Fruit fly (Drosophila melanogaster) whole organism: ENCODE results near the gene Faa.

Experiments used
- CG8478 ChIP-seq: fragments of >200 bp; optimal IDR thresholded peaks from 2 replicates; lab custom pipeline; 2018; ENCODE audit warnings: inconsistent platforms
- Dll ChIP-seq: fragments of >200 bp; optimal IDR thresholded peaks from 2 replicates; lab custom pipeline; 2017
- EcR ChIP-seq, 2 experiments: fragments of >200 bp; optimal IDR thresholded peaks; 2 replicates each; lab custom pipeline; 2017; ENCODE audit warnings: missing biosample characterization in 2 of 2, missing genetic modification characterization in 2 of 2, missing genetic modification reagents in 2 of 2
- pan ChIP-seq: fragments of >200 bp; optimal IDR thresholded peaks from 2 replicates; lab custom pipeline; 2017
- psq ChIP-seq: fragments of >200 bp; optimal IDR thresholded peaks from 2 replicates; lab custom pipeline; 2017
- usp ChIP-seq: fragments of >200 bp; optimal IDR thresholded peaks from 2 replicates; lab custom pipeline; 2017; ENCODE audit warnings: missing biosample characterization, missing genetic modification characterization, mixed read lengths

- TF ChIP-seq psq = no peak
- TF ChIP-seq usp (GFP tag; lab: Kevin White, UChicago) = no peak
- no peak for TF ChIP-seq pan (lab: Kevin White, UChicago)
- TF ChIP-seq Dll = no peak
- TF ChIP-seq CG8478 = no peak
- no peak for TF ChIP-seq EcR (GFP tag; optimal IDR thresholded peaks at IDR 0.05; lab: Kevin White, UChicago)
Measured at dm6 chr3L:4061921-4062474, 11.8 kb downstream of the Faa start, which contains the start of gene dib.
